Worm (Caenorhabditis elegans): Measurements from ENCODE around the gene srxa-11.

DNA sequence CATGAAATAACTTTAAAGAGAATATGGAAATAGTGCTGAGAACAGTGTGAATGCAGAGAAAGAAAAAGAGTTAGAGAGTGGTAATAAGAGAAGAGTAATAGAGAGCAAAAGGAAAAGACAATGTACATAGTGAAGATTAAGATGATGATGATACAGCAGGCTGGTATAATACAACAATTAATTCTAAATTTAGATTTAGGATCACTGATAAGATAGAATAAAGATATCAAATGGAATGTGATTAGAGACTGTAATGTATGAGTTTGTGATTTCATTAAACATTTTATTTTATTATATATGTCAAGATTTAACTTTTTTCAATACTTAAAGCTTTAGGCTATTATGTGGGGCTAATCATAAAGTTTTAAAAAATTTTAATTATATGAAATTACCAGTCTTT lies 29.2 kb downstream of the srxa-11 start, which contains the start of gene R10D12.8:
- TF ChIP-seq R02D3.7 (tag; optimal IDR thresholded peaks at IDR 0.05) (no peak), ceh-82 (tag; optimal IDR thresholded peaks at IDR 0.05) (no peak), zag-1 (tag; optimal IDR thresholded peaks at IDR 0.05) (no peak), elt-3 (tag; optimal IDR thresholded peaks at IDR 0.05) (no peak), elt-1 (tag; optimal IDR thresholded peaks at IDR 0.05) (no peak), unc-39 (tag; optimal IDR thresholded peaks at IDR 0.05) (no peak), ceh-16 (tag; optimal IDR thresholded peaks at IDR 0.05) (no peak), sma-3 (GFP tag; optimal IDR thresholded peaks at IDR 0.05) (no peak)

All from whole organism, L2 larva.